In genomic region chrX:4899623-4900022, ce11 we compare ENCODE assay signal across 3 worm cellular contexts.
TF ChIP-seq lines count a peak whose summit lies in the region.

No protein-coding gene starts in this region.

TF ChIP-seq in whole organism, L1 larva, 84 proteins besides CTCF, POLR2A, EP300 and RAD21 (continued from another document):
- TF ChIP-seq mef-2 (tag; optimal IDR thresholded peaks at IDR 0.05; lab: Kevin White, UChicago): no peak
- TF ChIP-seq nhr-11 (tag; optimal IDR thresholded peaks at IDR 0.05; lab: Kevin White, UChicago): no peak
- TF ChIP-seq nhr-71 (tag; optimal IDR thresholded peaks at IDR 0.05; lab: Kevin White, UChicago): peak; percentile 51
- TF ChIP-seq ama-1 (optimal IDR thresholded peaks at IDR 0.05; lab: Kevin White, UChicago): no peak
- TF ChIP-seq pax-3 (tag; optimal IDR thresholded peaks at IDR 0.05; lab: Kevin White, UChicago): peak; percentile 40
- peak; percentile 58 for TF ChIP-seq nhr-19 (GFP tag; conservative IDR thresholded peaks at IDR 0.05; lab: Robert Waterston, UW)
- no peak for TF ChIP-seq aly-2 (tag; optimal IDR thresholded peaks at IDR 0.05; lab: Kevin White, UChicago)
- no peak for TF ChIP-seq C04F5.9 (tag; optimal IDR thresholded peaks at IDR 0.05; lab: Kevin White, UChicago)
- no peak for TF ChIP-seq snu-23 (GFP tag; optimal IDR thresholded peaks at IDR 0.05; lab: Kevin White, UChicago)
- no peak for TF ChIP-seq vab-15 (tag; optimal IDR thresholded peaks at IDR 0.05; lab: Kevin White, UChicago)
- TF ChIP-seq lin-13 (GFP tag; optimal IDR thresholded peaks at IDR 0.05; lab: Kevin White, UChicago): no peak
- TF ChIP-seq mdl-1 (tag; optimal IDR thresholded peaks at IDR 0.05; lab: Kevin White, UChicago): peak in 1 of 2 experiments; percentile 5
- peak; percentile 70 for TF ChIP-seq rnt-1 (tag; optimal IDR thresholded peaks at IDR 0.05; lab: Kevin White, UChicago)
- peak in 1 of 3 experiments; percentile 28 for TF ChIP-seq ceh-82 (tag; optimal IDR thresholded peaks at IDR 0.05; lab: Kevin White, UChicago)
- TF ChIP-seq lin-39 (tag; optimal IDR thresholded peaks at IDR 0.05; lab: Kevin White, UChicago): peak; percentile 22
- no peak for TF ChIP-seq dsc-1 (tag; optimal IDR thresholded peaks at IDR 0.05; lab: Kevin White, UChicago)
- peak; percentile 24 for TF ChIP-seq ceh-8 (GFP tag; optimal IDR thresholded peaks at IDR 0.05; lab: Kevin White, UChicago)
- peak; percentile 41 for TF ChIP-seq fkh-10 (GFP tag; optimal IDR thresholded peaks at IDR 0.05; lab: Kevin White, UChicago)
- TF ChIP-seq swsn-7 (tag; optimal IDR thresholded peaks at IDR 0.05; lab: Kevin White, UChicago): peak; percentile 30
- TF ChIP-seq hlh-17 (GFP tag; optimal IDR thresholded peaks at IDR 0.05; lab: Kevin White, UChicago; ENCODE audit: borderline replicate concordance): no peak
- TF ChIP-seq fkh-8 (tag; optimal IDR thresholded peaks at IDR 0.05; lab: Kevin White, UChicago): peak; percentile 51
- no peak for TF ChIP-seq nhr-47 (tag; optimal IDR thresholded peaks at IDR 0.05; lab: Kevin White, UChicago)

TF ChIP-seq in whole organism, L2 larva, 48 proteins besides CTCF, POLR2A, EP300 and RAD21 (continued from another document):
- TF ChIP-seq mbf-1 (tag; optimal IDR thresholded peaks at IDR 0.05; lab: Kevin White, UChicago) (no peak), crh-2 (tag; optimal IDR thresholded peaks at IDR 0.05; lab: Kevin White, UChicago) (no peak), C34F6.9 (tag; optimal IDR thresholded peaks at IDR 0.05; lab: Kevin White, UChicago) (peak; percentile 17), zag-1 (tag; optimal IDR thresholded peaks at IDR 0.05; lab: Kevin White, UChicago) (no peak), alr-1 (tag; optimal IDR thresholded peaks at IDR 0.05; lab: Kevin White, UChicago) (no peak), elt-1 (tag; optimal IDR thresholded peaks at IDR 0.05; lab: Kevin White, UChicago) (no peak)

TF ChIP-seq in whole organism, L4 larva, 104 proteins besides CTCF, POLR2A, EP300 and RAD21 (continued from another document):
- TF ChIP-seq hlh-11 (tag; optimal IDR thresholded peaks at IDR 0.05; lab: Kevin White, UChicago): peak; percentile 90
- TF ChIP-seq egl-43 (GFP tag; IDR thresholded peaks at IDR 0.05; lab: Robert Waterston, UW): peak; percentile 69; the same call in 1 of the 2 replicates
- peak; percentile 29 for TF ChIP-seq hlh-30 (tag; optimal IDR thresholded peaks at IDR 0.05; lab: Kevin White, UChicago; ENCODE audit: insufficient read depth)
- no peak for TF ChIP-seq nhr-25 (tag; optimal IDR thresholded peaks at IDR 0.05; lab: Kevin White, UChicago; ENCODE audit: borderline replicate concordance, insufficient read depth)
